Worm (Caenorhabditis elegans) whole organism, early embryonic: ENCODE measurements around the gene oac-14.

Experiments
- B0310.2 ChIP-seq: sonication (generic microtip); optimal IDR thresholded peaks from 2 replicates; lab custom pipeline; 2016; ENCODE audit warnings: mild to moderate bottlenecking, missing genetic modification characterization, missing compliant biosample characterization
- F13C5.2 ChIP-seq: sonication (generic microtip); optimal IDR thresholded peaks from 2 replicates; lab custom pipeline; 2017; ENCODE audit warnings: mild to moderate bottlenecking, missing genetic modification characterization, inconsistent platforms, missing compliant biosample characterization
- ama-1 ChIP-seq: fragments of 150-350 bp; optimal IDR thresholded peaks from 2 replicates; lab custom pipeline; 2014
- flt-1 ChIP-seq: fragments of 200-800 bp; sonication (Bioruptor generic); IDR thresholded peaks from 2 replicates; pipeline ENCODE4 v1.3.6; 2022; ENCODE audit warnings: missing genetic modification characterization, missing compliant biosample characterization
- hmbx-1 ChIP-seq: sonication (generic microtip); optimal IDR thresholded peaks from 2 replicates; lab custom pipeline; 2016; ENCODE audit warnings: mild to moderate bottlenecking, missing genetic modification characterization, missing compliant biosample characterization
- hnd-1 ChIP-seq: sonication (generic microtip); optimal IDR thresholded peaks from 2 replicates; lab custom pipeline; 2016; ENCODE audit warnings: missing genetic modification characterization, missing compliant biosample characterization
- pes-1 ChIP-seq: fragments of 200-800 bp; sonication (Bioruptor generic); IDR thresholded peaks from 2 replicates; pipeline ENCODE4 v1.3.6; 2022; ENCODE audit warnings: missing genetic modification reagents, missing genetic modification characterization, missing compliant biosample characterization
- sea-1 ChIP-seq: fragments of 200-800 bp; sonication (Bioruptor generic); conservative IDR thresholded peaks from 2 replicates; pipeline ENCODE4 v1.3.6; 2022; ENCODE audit warnings: missing genetic modification characterization, missing compliant biosample characterization

- TF ChIP-seq pes-1 (GFP tag; lab: Robert Waterston, UW) (no peak), flt-1 (GFP tag; lab: Robert Waterston, UW) (no peak), ama-1 (lab: Kevin White, UChicago) (no peak), F13C5.2 (tag; lab: Kevin White, UChicago) (no peak), B0310.2 (tag; lab: Kevin White, UChicago) (no peak), sea-1 (GFP tag; lab: Robert Waterston, UW) (no peak), hmbx-1 (tag; lab: Kevin White, UChicago) (no peak), hnd-1 (tag; lab: Kevin White, UChicago) (no peak)
Measured at ce11 chrX:10167005-10167404, 25.2 kb upstream of the oac-14 start, which contains the start of gene rnp-9.
